Worm (Caenorhabditis elegans) whole organism, L1 larva: ENCODE data around the gene mrck-1.

Experiments
- C04F5.9 ChIP-seq: sonication (generic microtip); optimal IDR thresholded peaks from 2 replicates; lab custom pipeline; 2016; ENCODE audit warnings: missing genetic modification characterization, missing compliant biosample characterization
- C34B4.2 ChIP-seq: sonication (generic microtip); optimal IDR thresholded peaks from 2 replicates; lab custom pipeline; 2017; ENCODE audit warnings: mild to moderate bottlenecking, missing genetic modification characterization, missing compliant biosample characterization
- F16B12.6 ChIP-seq: fragments of 150-350 bp; optimal IDR thresholded peaks from 2 replicates; lab custom pipeline; 2014; ENCODE audit warnings: missing biosample characterization, missing genetic modification characterization
- Y116A8C.19 ChIP-seq: sonication (generic microtip); optimal IDR thresholded peaks from 2 replicates; lab custom pipeline; 2016; ENCODE audit warnings: missing compliant biosample characterization, missing genetic modification characterization, borderline replicate concordance
- aha-1 ChIP-seq: fragments of 150-350 bp; optimal IDR thresholded peaks from 2 replicates; lab custom pipeline; 2014; ENCODE audit warnings: missing biosample characterization, missing genetic modification characterization
- alr-1 ChIP-seq: fragments of 200-800 bp; sonication (Bioruptor generic); optimal IDR thresholded peaks from 2 replicates; lab custom pipeline; 2018; ENCODE audit warnings: borderline replicate concordance, mild to moderate bottlenecking, missing genetic modification characterization, missing compliant biosample characterization
- aly-2 ChIP-seq: fragments of 150-350 bp; optimal IDR thresholded peaks from 2 replicates; lab custom pipeline; 2014; ENCODE audit warnings: missing biosample characterization, missing genetic modification characterization
- ama-1 ChIP-seq: fragments of 150-350 bp; optimal IDR thresholded peaks from 2 replicates; lab custom pipeline; 2014
- blmp-1 ChIP-seq: fragments of 150-350 bp; optimal IDR thresholded peaks from 2 replicates; lab custom pipeline; 2014; ENCODE audit warnings: missing biosample characterization, missing genetic modification characterization
- ceh-63 ChIP-seq: fragments of 200-800 bp; sonication (Bioruptor generic); optimal IDR thresholded peaks from 2 replicates; lab custom pipeline; 2018; ENCODE audit warnings: mild to moderate bottlenecking, missing genetic modification characterization, missing compliant biosample characterization
- ceh-82 ChIP-seq, 3 experiments: fragments of 150-350 bp in 1 of 3; sonication (generic microtip) in 2 of 3; optimal IDR thresholded peaks; 2 replicates each; lab custom pipeline; 2014 to 2017; ENCODE audit warnings: missing biosample characterization in 3 of 3, missing genetic modification characterization in 3 of 3
- ceh-88 ChIP-seq: fragments of 200-800 bp; sonication (Bioruptor generic); IDR thresholded peaks from 2 replicates; pipeline ENCODE4 v1.3.6; 2022; ENCODE audit warnings: missing genetic modification characterization, missing compliant biosample characterization
- dpl-1 ChIP-seq, 3 experiments: fragments of 150-350 bp in 2 of 3; sonication (generic microtip) in 1 of 3; optimal IDR thresholded peaks; 2 replicates each; lab custom pipeline; 2014 to 2017; ENCODE audit warnings: missing biosample characterization in 3 of 3, missing genetic modification characterization in 3 of 3, missing genetic modification reagents in 3 of 3
- dsc-1 ChIP-seq: sonication (generic microtip); optimal IDR thresholded peaks from 2 replicates; lab custom pipeline; 2016; ENCODE audit warnings: mild to moderate bottlenecking, missing genetic modification characterization, missing compliant biosample characterization
- egl-13 ChIP-seq: sonication (generic microtip); optimal IDR thresholded peaks from 2 replicates; lab custom pipeline; 2016; ENCODE audit warnings: missing genotype, missing genetic modification reagents, missing genetic modification characterization, missing compliant biosample characterization
- elt-2 ChIP-seq: sonication (generic microtip); optimal IDR thresholded peaks from 2 replicates; lab custom pipeline; 2016; ENCODE audit warnings: missing genetic modification characterization, mild to moderate bottlenecking, inconsistent platforms, missing compliant biosample characterization, missing genetic modification reagents
- elt-3 ChIP-seq, 6 experiments: fragments of 150-350 bp in 1 of 6; sonication (generic microtip); optimal IDR thresholded peaks; 2 replicates each; lab custom pipeline; 2017 to 2018; ENCODE audit warnings: missing biosample characterization in 6 of 6, missing genetic modification characterization in 6 of 6, inconsistent platforms in 1 of 6
- fkh-10 ChIP-seq: sonication (generic microtip); optimal IDR thresholded peaks from 2 replicates; lab custom pipeline; 2017; ENCODE audit warnings: missing biosample characterization, missing genetic modification reagents, missing genetic modification characterization
- fkh-4 ChIP-seq: sonication (generic microtip); optimal IDR thresholded peaks from 2 replicates; lab custom pipeline; 2016; ENCODE audit warnings: missing compliant biosample characterization, missing genetic modification characterization, borderline replicate concordance
- fkh-8 ChIP-seq: sonication (generic microtip); optimal IDR thresholded peaks from 2 replicates; lab custom pipeline; 2016; ENCODE audit warnings: mild to moderate bottlenecking, missing genetic modification characterization, missing compliant biosample characterization
- fos-1 ChIP-seq: fragments of 150-350 bp; optimal IDR thresholded peaks from 2 replicates; lab custom pipeline; 2014; ENCODE audit warnings: missing biosample characterization, missing genetic modification characterization
- hlh-4 ChIP-seq: sonication (generic microtip); optimal IDR thresholded peaks from 2 replicates; lab custom pipeline; 2016; ENCODE audit warnings: mild to moderate bottlenecking, missing genetic modification characterization, missing compliant biosample characterization
- irx-1 ChIP-seq: sonication (generic microtip); optimal IDR thresholded peaks from 2 replicates; lab custom pipeline; 2016; ENCODE audit warnings: missing genetic modification characterization, missing compliant biosample characterization
- isw-1 ChIP-seq: fragments of 200-800 bp; sonication (Bioruptor generic); IDR thresholded peaks from 2 replicates; pipeline ENCODE4 v1.3.6; 2022; ENCODE audit warnings: missing genetic modification characterization, missing compliant biosample characterization
- jun-1 ChIP-seq: fragments of 150-350 bp; optimal IDR thresholded peaks from 2 replicates; lab custom pipeline; 2014; ENCODE audit warnings: missing biosample characterization, missing genetic modification reagents, missing genetic modification characterization
- lin-14 ChIP-seq: fragments of 200-800 bp; sonication (Bioruptor generic); optimal IDR thresholded peaks from 2 replicates; lab custom pipeline; 2018; ENCODE audit warnings: mild to moderate bottlenecking, missing genetic modification characterization, moderate library complexity, missing compliant biosample characterization
- lin-39 ChIP-seq: fragments of 150-350 bp; optimal IDR thresholded peaks from 2 replicates; lab custom pipeline; 2014; ENCODE audit warnings: missing biosample characterization, missing genetic modification reagents, missing genetic modification characterization
- lir-3 ChIP-seq: sonication (generic microtip); optimal IDR thresholded peaks from 2 replicates; lab custom pipeline; 2016; ENCODE audit warnings: mild to moderate bottlenecking, missing genetic modification characterization, moderate library complexity, missing compliant biosample characterization; ENCODE audit not compliant: poor library complexity
- lsy-2 ChIP-seq, 2 experiments: fragments of 150-350 bp; optimal IDR thresholded peaks; 2 replicates each; lab custom pipeline; 2014; ENCODE audit warnings: missing biosample characterization in 2 of 2, missing genetic modification characterization in 2 of 2
- mdl-1 ChIP-seq, 2 experiments: fragments of 150-350 bp; optimal IDR thresholded peaks; 2 replicates each; lab custom pipeline; 2014 to 2017; ENCODE audit warnings: missing biosample characterization in 2 of 2, missing genetic modification characterization in 2 of 2, inconsistent platforms in 1 of 2
- mef-2 ChIP-seq: fragments of 150-350 bp; optimal IDR thresholded peaks from 2 replicates; lab custom pipeline; 2014; ENCODE audit warnings: missing biosample characterization, missing genetic modification characterization
- nhr-11 ChIP-seq: fragments of 150-350 bp; optimal IDR thresholded peaks from 2 replicates; lab custom pipeline; 2014; ENCODE audit warnings: missing biosample characterization, missing genetic modification characterization
- nhr-12 ChIP-seq: sonication (generic microtip); optimal IDR thresholded peaks from 2 replicates; lab custom pipeline; 2017; ENCODE audit warnings: missing biosample characterization, missing genetic modification characterization
- nhr-19 ChIP-seq: fragments of 200-800 bp; sonication (Bioruptor generic); conservative IDR thresholded peaks from 2 replicates; pipeline ENCODE4 v1.3.6; 2022; ENCODE audit warnings: missing genetic modification characterization, missing compliant biosample characterization
- nhr-28 ChIP-seq: fragments of 150-350 bp; optimal IDR thresholded peaks from 2 replicates; lab custom pipeline; 2014; ENCODE audit warnings: missing biosample characterization, missing genetic modification characterization
- nhr-71 ChIP-seq: sonication (generic microtip); optimal IDR thresholded peaks from 2 replicates; lab custom pipeline; 2016; ENCODE audit warnings: mild to moderate bottlenecking, missing genetic modification characterization, moderate library complexity, missing compliant biosample characterization
- nhr-85 ChIP-seq: sonication (generic microtip); peaks from one replicate; lab custom pipeline; 2016; ENCODE audit warnings: missing genetic modification characterization, inconsistent platforms, missing compliant biosample characterization
- nhr-90 ChIP-seq: sonication (generic microtip); optimal IDR thresholded peaks from 2 replicates; lab custom pipeline; 2016; ENCODE audit warnings: mild to moderate bottlenecking, missing genetic modification characterization, missing compliant biosample characterization; ENCODE audit not compliant: poor library complexity
- pag-3 ChIP-seq: sonication (generic microtip); optimal IDR thresholded peaks from 2 replicates; lab custom pipeline; 2017; ENCODE audit warnings: missing genetic modification characterization, mild to moderate bottlenecking, missing compliant biosample characterization, antibody characterized with exemption, borderline replicate concordance; ENCODE audit not compliant: insufficient read depth
- pax-3 ChIP-seq: fragments of 200-800 bp; sonication (Bioruptor generic); optimal IDR thresholded peaks from 2 replicates; lab custom pipeline; 2018; ENCODE audit warnings: mild to moderate bottlenecking, missing genetic modification characterization, moderate library complexity, missing compliant biosample characterization
- rnt-1 ChIP-seq: sonication (generic microtip); optimal IDR thresholded peaks from 2 replicates; lab custom pipeline; 2016; ENCODE audit warnings: mild to moderate bottlenecking, missing genetic modification characterization, moderate library complexity, missing compliant biosample characterization
- snu-23 ChIP-seq: sonication (generic microtip); optimal IDR thresholded peaks from 2 replicates; lab custom pipeline; 2016; ENCODE audit warnings: missing genetic modification characterization, missing compliant biosample characterization
- sptf-1 ChIP-seq: fragments of 150-350 bp; optimal IDR thresholded peaks from 2 replicates; lab custom pipeline; 2014; ENCODE audit warnings: missing biosample characterization, missing genetic modification characterization
- swsn-7 ChIP-seq: sonication (generic microtip); optimal IDR thresholded peaks from 2 replicates; lab custom pipeline; 2016; ENCODE audit warnings: missing genetic modification characterization, missing compliant biosample characterization
- tbx-2 ChIP-seq: sonication (generic microtip); optimal IDR thresholded peaks from 2 replicates; lab custom pipeline; 2016; ENCODE audit warnings: missing genetic modification characterization, missing compliant biosample characterization
- unc-98 ChIP-seq: fragments of 200-800 bp; sonication (Bioruptor generic); IDR thresholded peaks from 2 replicates; pipeline ENCODE4 v1.3.6; 2022; ENCODE audit warnings: missing genetic modification characterization, missing compliant biosample characterization
- vab-15 ChIP-seq: sonication (generic microtip); optimal IDR thresholded peaks from 2 replicates; lab custom pipeline; 2017; ENCODE audit warnings: missing genotype, mild to moderate bottlenecking, missing genetic modification characterization, missing compliant biosample characterization
- zag-1 ChIP-seq: fragments of 150-350 bp; optimal IDR thresholded peaks from 2 replicates; lab custom pipeline; 2014; ENCODE audit warnings: missing biosample characterization, missing genetic modification characterization
- zip-4 ChIP-seq: fragments of 200-800 bp; sonication (Bioruptor generic); optimal IDR thresholded peaks from 2 replicates; lab custom pipeline; 2018; ENCODE audit warnings: mild to moderate bottlenecking, missing genetic modification characterization, moderate library complexity, missing compliant biosample characterization
- ztf-4 ChIP-seq: fragments of 150-350 bp; optimal IDR thresholded peaks from 2 replicates; lab custom pipeline; 2014; ENCODE audit warnings: missing biosample characterization, missing genetic modification characterization

The mrck-1 gene

DNA sequence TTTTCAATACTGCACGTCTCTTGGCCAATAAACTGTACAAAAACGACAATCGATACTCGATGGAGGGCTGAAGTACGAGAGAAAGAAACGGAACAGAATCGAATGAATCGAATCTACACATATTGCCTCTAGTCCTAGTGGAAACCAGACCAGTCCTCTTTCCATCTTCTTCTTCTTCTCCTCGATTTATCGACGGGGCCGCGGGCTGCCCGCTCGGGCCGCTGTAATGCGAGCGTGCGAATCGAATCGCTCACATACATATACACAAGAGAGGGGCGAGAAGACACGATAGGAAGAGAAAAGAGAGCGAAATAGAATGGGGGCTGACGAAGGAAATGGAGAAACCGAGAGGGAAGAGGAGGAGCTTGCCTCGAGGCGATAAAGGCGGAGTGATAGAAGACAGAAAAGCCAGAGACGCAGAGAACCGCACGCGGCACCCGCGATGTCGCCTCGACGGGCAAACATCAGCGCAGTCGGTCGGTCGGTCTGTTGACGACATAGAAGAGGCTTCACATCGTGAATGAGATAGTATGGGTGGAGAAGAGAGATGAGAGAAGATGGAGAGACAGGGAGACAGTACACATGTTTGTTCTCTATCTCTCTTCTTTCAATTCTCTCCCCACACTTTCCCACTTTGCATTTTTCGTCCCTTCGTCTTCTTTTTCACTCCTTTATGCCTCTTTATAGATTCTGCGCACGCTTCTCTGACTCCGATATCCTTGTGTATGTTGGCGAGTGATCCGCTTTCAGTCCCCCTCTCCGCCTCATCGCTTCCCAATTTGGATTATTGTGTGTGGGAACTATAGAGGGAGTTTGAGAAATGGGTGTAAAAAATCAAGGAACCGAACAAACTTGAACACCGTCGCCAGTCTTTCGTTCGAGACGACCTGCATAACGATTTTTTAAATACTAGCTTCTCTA, 39.5 kb downstream of the mrck-1 start:
- TF ChIP-seq unc-98 (GFP tag; lab: Robert Waterston, UW) = peak; percentile 60
- peak; percentile 91 for TF ChIP-seq nhr-90 (tag; lab: Kevin White, UChicago)
- TF ChIP-seq C34B4.2 (tag; lab: Kevin White, UChicago) = no peak
- peak; percentile 73 for TF ChIP-seq nhr-11 (tag; lab: Kevin White, UChicago)
- TF ChIP-seq fkh-4 (tag; lab: Kevin White, UChicago) = peak; percentile 87
- TF ChIP-seq zip-4 (GFP tag; lab: Kevin White, UChicago) = peak; percentile 84
- peak; percentile 98 for TF ChIP-seq egl-13 (tag; lab: Kevin White, UChicago)
- no peak for TF ChIP-seq nhr-12 (tag; lab: Kevin White, UChicago)
- peak; percentile 38 for TF ChIP-seq C04F5.9
- TF ChIP-seq nhr-19 (GFP tag; lab: Robert Waterston, UW) = peak; percentile 96
- TF ChIP-seq tbx-2 (tag; lab: Kevin White, UChicago) = peak; percentile 99
- TF ChIP-seq aha-1 (tag; lab: Kevin White, UChicago) = peak; percentile 66
- TF ChIP-seq lir-3 (tag; lab: Kevin White, UChicago) = peak; percentile 88
- TF ChIP-seq lin-14 (GFP tag; lab: Kevin White, UChicago) = peak; percentile 99
- TF ChIP-seq F16B12.6 (tag; lab: Kevin White, UChicago) = no peak
- TF ChIP-seq dsc-1 (tag; lab: Kevin White, UChicago) = peak; percentile 97
- peak; percentile 84 for TF ChIP-seq fos-1 (tag; lab: Kevin White, UChicago)
- TF ChIP-seq swsn-7 (tag; lab: Kevin White, UChicago) = peak; percentile 99
- peak; percentile 1 for TF ChIP-seq nhr-28 (tag; lab: Kevin White, UChicago)
- peak; percentile 49 for TF ChIP-seq vab-15 (tag; lab: Kevin White, UChicago)
- peak; percentile 99 for TF ChIP-seq nhr-85
- TF ChIP-seq mdl-1 (tag; optimal IDR thresholded peaks at IDR 0.05; lab: Kevin White, UChicago) = peak; percentile 50 to 96
- peak; percentile 95 for TF ChIP-seq jun-1 (tag; lab: Kevin White, UChicago)
- peak; percentile 99 for TF ChIP-seq snu-23 (GFP tag; lab: Kevin White, UChicago)
- TF ChIP-seq elt-2 = peak; percentile 80
- no peak for TF ChIP-seq sptf-1
- TF ChIP-seq fkh-10 (GFP tag; lab: Kevin White, UChicago) = peak; percentile 97
- peak; percentile 94 for TF ChIP-seq ceh-88 (GFP tag; lab: Robert Waterston, UW)
- TF ChIP-seq ceh-82 (tag; optimal IDR thresholded peaks at IDR 0.05; lab: Kevin White, UChicago) = peak; percentile 76 to 96 (median 79)
- peak; percentile 36 for TF ChIP-seq mef-2 (tag; lab: Kevin White, UChicago)
- peak; percentile 96 for TF ChIP-seq ama-1 (lab: Kevin White, UChicago)
- no peak for TF ChIP-seq ceh-63 (GFP tag; lab: Kevin White, UChicago)
- peak; percentile 89 to 92 for TF ChIP-seq lsy-2 (tag; optimal IDR thresholded peaks at IDR 0.05; lab: Kevin White, UChicago)
- TF ChIP-seq fkh-8 (tag; lab: Kevin White, UChicago) = peak; percentile 99
- peak; percentile 92 for TF ChIP-seq isw-1 (GFP tag; lab: Robert Waterston, UW)
- TF ChIP-seq nhr-71 = peak; percentile 100
- TF ChIP-seq ztf-4 (tag; lab: Kevin White, UChicago) = peak; percentile 97
- no peak for TF ChIP-seq hlh-4 (tag; lab: Kevin White, UChicago)
- TF ChIP-seq elt-3 (tag; optimal IDR thresholded peaks at IDR 0.05; lab: Kevin White, UChicago) = peak in 3 of 6 experiments; percentile 42 to 73 (median 68)
- TF ChIP-seq irx-1 (tag; lab: Kevin White, UChicago) = peak; percentile 94
- TF ChIP-seq pax-3 (tag; lab: Kevin White, UChicago) = peak; percentile 97
- TF ChIP-seq alr-1 (tag; lab: Kevin White, UChicago) = no peak
- TF ChIP-seq Y116A8C.19 (tag; lab: Kevin White, UChicago) = peak; percentile 35
- peak; percentile 46 for TF ChIP-seq aly-2 (tag; lab: Kevin White, UChicago)
- peak; percentile 92 for TF ChIP-seq rnt-1 (tag; lab: Kevin White, UChicago)
- peak; percentile 34 for TF ChIP-seq blmp-1 (tag; lab: Kevin White, UChicago)
- TF ChIP-seq lin-39 (tag; lab: Kevin White, UChicago) = peak; percentile 76
- peak; percentile 22 to 61 (median 53) for TF ChIP-seq dpl-1 (GFP tag; optimal IDR thresholded peaks at IDR 0.05; lab: Kevin White, UChicago)
- TF ChIP-seq pag-3 (tag; lab: Kevin White, UChicago) = no peak
- peak; percentile 20 for TF ChIP-seq zag-1 (tag; lab: Kevin White, UChicago)
